Worm (Caenorhabditis elegans) whole organism, L4/young adult: ENCODE data around the gene map-2.
"Not testable (repeated sequence)": the region's sequence is repeated elsewhere in the genome, so short reads cannot be mapped to it uniquely, and the experiment has no call there.

Experiments used
- W03F9.2 ChIP-seq: fragments of 150-350 bp; optimal IDR thresholded peaks from 2 replicates; lab custom pipeline; 2014; ENCODE audit warnings: missing biosample characterization, missing genetic modification characterization
- dao-5 ChIP-seq: sonication (generic microtip); optimal IDR thresholded peaks from 2 replicates; lab custom pipeline; 2016; ENCODE audit warnings: missing genotype, missing genetic modification characterization, moderate library complexity, missing compliant biosample characterization
- him-1 ChIP-seq: sonication (generic microtip); optimal IDR thresholded peaks from 2 replicates; lab custom pipeline; 2016; ENCODE audit warnings: missing genotype, missing genetic modification reagents, missing genetic modification characterization, missing compliant biosample characterization

ce11 chrIV:16842873-16843272 is 11.8 kb downstream of the map-2 start, which contains the start of gene Y116A8A.150:
- not testable (repeated sequence) for TF ChIP-seq him-1, dao-5, W03F9.2 (tag; lab: Kevin White, UChicago)
